Worm (Caenorhabditis elegans) whole organism, young adult: ENCODE results near the gene rpt-1.

Experiments used
- B0261.1 ChIP-seq: sonication (generic microtip); optimal IDR thresholded peaks from 2 replicates; lab custom pipeline; 2016; ENCODE audit warnings: mild to moderate bottlenecking, missing genetic modification characterization, moderate library complexity, missing compliant biosample characterization
- C06A6.2 ChIP-seq: fragments of 200-800 bp; sonication (Bioruptor generic); conservative IDR thresholded peaks from 2 replicates; pipeline ENCODE4 v1.3.6; 2022; ENCODE audit warnings: missing genetic modification characterization, missing compliant biosample characterization
- C17E4.6 ChIP-seq: fragments of 200-800 bp; sonication (Bioruptor generic); IDR thresholded peaks from 2 replicates; pipeline ENCODE4 v1.3.6; 2022; ENCODE audit warnings: missing genetic modification reagents, missing genetic modification characterization, missing compliant biosample characterization
- F37B4.10 ChIP-seq: fragments of 200-800 bp; sonication (Bioruptor generic); IDR thresholded peaks from 2 replicates; pipeline ENCODE4 v1.3.6; 2022; ENCODE audit warnings: missing genetic modification characterization, missing compliant biosample characterization
- F39B2.1 ChIP-seq: fragments of 200-800 bp; sonication (Bioruptor generic); IDR thresholded peaks from 2 replicates; pipeline ENCODE4 v1.3.6; 2022; ENCODE audit warnings: missing genetic modification reagents, missing genetic modification characterization, missing compliant biosample characterization
- K11D2.4 ChIP-seq: fragments of 200-800 bp; sonication (Bioruptor generic); IDR thresholded peaks from 2 replicates; pipeline ENCODE4 v1.3.6; 2022; ENCODE audit warnings: missing genetic modification reagents, missing genetic modification characterization, missing compliant biosample characterization
- T26A5.8 ChIP-seq: sonication (generic microtip); optimal IDR thresholded peaks from 2 replicates; lab custom pipeline; 2016; ENCODE audit warnings: missing genetic modification characterization, missing compliant biosample characterization
- Y67H2A.10 ChIP-seq: fragments of 200-800 bp; sonication (Bioruptor generic); conservative IDR thresholded peaks from 2 replicates; pipeline ENCODE4 v1.3.6; 2022; ENCODE audit warnings: missing genetic modification reagents, missing genetic modification characterization, missing compliant biosample characterization
- Y79H2A.3 ChIP-seq: fragments of 200-800 bp; sonication (Bioruptor generic); conservative IDR thresholded peaks from 2 replicates; pipeline ENCODE4 v1.3.6; 2022; ENCODE audit warnings: missing genetic modification reagents, missing genetic modification characterization, missing compliant biosample characterization
- athp-1 ChIP-seq: sonication (generic microtip); optimal IDR thresholded peaks from 2 replicates; lab custom pipeline; 2017; ENCODE audit warnings: mild to moderate bottlenecking, missing genetic modification characterization, missing compliant biosample characterization
- cebp-1 ChIP-seq, 2 experiments: fragments of 200-800 bp in 1 of 2; sonication (Bioruptor generic) in 1 of 2; sonication (generic microtip) in 1 of 2; IDR thresholded peaks in 1 of 2; optimal IDR thresholded peaks in 1 of 2; 2 replicates each; pipeline versions ENCODE4 v1.3.6 to Lab custom; 2017 to 2022; ENCODE audit warnings: missing compliant biosample characterization in 2 of 2, missing genetic modification characterization in 2 of 2, mild to moderate bottlenecking in 1 of 2, missing genetic modification reagents in 1 of 2, moderate library complexity in 1 of 2
- die-1 ChIP-seq: sonication (generic microtip); optimal IDR thresholded peaks from 2 replicates; lab custom pipeline; 2016; ENCODE audit warnings: missing genotype, mild to moderate bottlenecking, missing genetic modification characterization, missing compliant biosample characterization
- egl-18 ChIP-seq: fragments of 200-800 bp; sonication (Bioruptor generic); IDR thresholded peaks from 2 replicates; pipeline ENCODE4 v1.3.6; 2022; ENCODE audit warnings: missing genetic modification reagents, missing genetic modification characterization, missing compliant biosample characterization
- egl-44 ChIP-seq: fragments of 200-800 bp; sonication (Bioruptor generic); IDR thresholded peaks from 2 replicates; pipeline ENCODE4 v1.3.6; 2022; ENCODE audit warnings: missing genetic modification reagents, missing genetic modification characterization, missing compliant biosample characterization
- ets-4 ChIP-seq: fragments of 200-800 bp; sonication (Bioruptor generic); optimal IDR thresholded peaks from 2 replicates; lab custom pipeline; 2018; ENCODE audit warnings: mild to moderate bottlenecking, missing genetic modification characterization, missing compliant biosample characterization
- gei-17 ChIP-seq: fragments of 200-800 bp; sonication (Bioruptor generic); optimal IDR thresholded peaks from 2 replicates; lab custom pipeline; 2018; ENCODE audit warnings: mild to moderate bottlenecking, missing genetic modification characterization, missing compliant biosample characterization
- hmg-1.2 ChIP-seq: fragments of 200-800 bp; sonication (Bioruptor generic); IDR thresholded peaks from 2 replicates; pipeline ENCODE4 v1.3.6; 2022; ENCODE audit warnings: missing genetic modification reagents, missing genetic modification characterization, missing compliant biosample characterization
- hmg-20 ChIP-seq: fragments of 200-800 bp; sonication (Bioruptor generic); IDR thresholded peaks from 2 replicates; pipeline ENCODE4 v1.3.6; 2022; ENCODE audit warnings: missing genetic modification reagents, missing genetic modification characterization, missing compliant biosample characterization
- hrde-1 ChIP-seq: sonication (generic microtip); optimal IDR thresholded peaks from 2 replicates; lab custom pipeline; 2016; ENCODE audit warnings: missing genetic modification characterization, mild to moderate bottlenecking, missing compliant biosample characterization, moderate library complexity, missing genotype, missing genetic modification reagents, borderline replicate concordance
- lir-1 ChIP-seq: fragments of 200-800 bp; sonication (Bioruptor generic); conservative IDR thresholded peaks from 2 replicates; pipeline ENCODE4 v1.3.6; 2022; ENCODE audit warnings: missing genetic modification reagents, missing genetic modification characterization, missing compliant biosample characterization
- lsy-27 ChIP-seq: sonication (generic microtip); optimal IDR thresholded peaks from 2 replicates; lab custom pipeline; 2017; ENCODE audit warnings: missing genetic modification characterization, mild to moderate bottlenecking, missing compliant biosample characterization, antibody characterized with exemption, missing genotype, borderline replicate concordance; ENCODE audit not compliant: insufficient read depth
- madf-8 ChIP-seq: fragments of 200-800 bp; sonication (Bioruptor generic); conservative IDR thresholded peaks from 2 replicates; pipeline ENCODE4 v1.3.6; 2022; ENCODE audit warnings: missing genetic modification reagents, missing genetic modification characterization, missing compliant biosample characterization
- mxl-1 ChIP-seq: sonication (generic microtip); optimal IDR thresholded peaks from 2 replicates; lab custom pipeline; 2016; ENCODE audit warnings: missing genetic modification characterization, missing compliant biosample characterization
- nhr-27 ChIP-seq: fragments of 200-800 bp; sonication (Bioruptor generic); optimal IDR thresholded peaks from 2 replicates; lab custom pipeline; 2018; ENCODE audit warnings: mild to moderate bottlenecking, missing genetic modification characterization, moderate library complexity, missing compliant biosample characterization
- nhr-90 ChIP-seq: sonication (generic microtip); optimal IDR thresholded peaks from 2 replicates; lab custom pipeline; 2016; ENCODE audit warnings: missing genotype, mild to moderate bottlenecking, missing genetic modification characterization, missing compliant biosample characterization
- pbrm-1 ChIP-seq: fragments of 200-800 bp; sonication (Bioruptor generic); IDR thresholded peaks from 2 replicates; pipeline ENCODE4 v1.3.6; 2022; ENCODE audit warnings: missing genetic modification reagents, missing genetic modification characterization, missing compliant biosample characterization
- pha-4 ChIP-seq: fragments of 150-350 bp; sonication (generic microtip); optimal IDR thresholded peaks from 2 replicates; lab custom pipeline; 2014; ENCODE audit warnings: missing biosample characterization, missing genetic modification reagents, missing genetic modification characterization
- rpc-1 ChIP-seq, 2 experiments: fragments of 150-350 bp in 1 of 2; sonication (generic microtip) in 1 of 2; optimal IDR thresholded peaks; 2 replicates each; lab custom pipeline; 2014 to 2018; ENCODE audit warnings: missing biosample characterization in 1 of 2, missing genetic modification characterization in 1 of 2, missing genetic modification reagents in 1 of 2, missing genotype in 1 of 2
- snpc-1.3 ChIP-seq: sonication (generic microtip); optimal IDR thresholded peaks from 2 replicates; lab custom pipeline; 2017; ENCODE audit warnings: missing genetic modification characterization, mild to moderate bottlenecking, missing compliant biosample characterization, antibody characterized with exemption, moderate library complexity, missing genotype, missing genetic modification reagents; ENCODE audit not compliant: insufficient read depth
- snpc-4 ChIP-seq, 5 experiments: fragments of 150-350 bp in 1 of 5; sonication (generic microtip) in 4 of 5; optimal IDR thresholded peaks; 2 replicates each; lab custom pipeline; 2014 to 2018; ENCODE audit warnings: missing genetic modification characterization in 5 of 5, missing biosample characterization in 3 of 5, antibody characterized with exemption in 2 of 5, mild to moderate bottlenecking in 2 of 5, missing compliant biosample characterization in 2 of 5, missing genotype in 2 of 5, moderate library complexity in 2 of 5, missing genetic modification reagents in 1 of 5
- sptf-2 ChIP-seq: fragments of 200-800 bp; sonication (Bioruptor generic); optimal IDR thresholded peaks from 2 replicates; lab custom pipeline; 2018; ENCODE audit warnings: mild to moderate bottlenecking, missing genetic modification characterization, missing compliant biosample characterization
- tbp1 ChIP-seq: fragments of 200-800 bp; sonication (Bioruptor generic); optimal IDR thresholded peaks from 2 replicates; lab custom pipeline; 2018; ENCODE audit warnings: mild to moderate bottlenecking, missing genetic modification characterization, missing compliant biosample characterization
- tbx-9 ChIP-seq: sonication (generic microtip); optimal IDR thresholded peaks from 2 replicates; lab custom pipeline; 2016; ENCODE audit warnings: borderline replicate concordance, missing genetic modification characterization, inconsistent platforms, missing compliant biosample characterization
- unc-130 ChIP-seq: sonication (generic microtip); optimal IDR thresholded peaks from 2 replicates; lab custom pipeline; 2016; ENCODE audit warnings: missing genetic modification reagents, missing genetic modification characterization, missing compliant biosample characterization
- zim-3 ChIP-seq: sonication (generic microtip); optimal IDR thresholded peaks from 2 replicates; lab custom pipeline; 2017; ENCODE audit warnings: mild to moderate bottlenecking, missing genetic modification characterization, moderate library complexity, missing compliant biosample characterization
- ztf-25 ChIP-seq: fragments of 200-800 bp; sonication (Bioruptor generic); IDR thresholded peaks from 2 replicates; pipeline ENCODE4 v1.3.6; 2022; ENCODE audit warnings: missing genetic modification reagents, missing genetic modification characterization, missing compliant biosample characterization
- ztf-26 ChIP-seq: sonication (generic microtip); optimal IDR thresholded peaks from 2 replicates; lab custom pipeline; 2017; ENCODE audit warnings: missing genetic modification characterization, missing compliant biosample characterization

rpt-1 gene

DNA sequence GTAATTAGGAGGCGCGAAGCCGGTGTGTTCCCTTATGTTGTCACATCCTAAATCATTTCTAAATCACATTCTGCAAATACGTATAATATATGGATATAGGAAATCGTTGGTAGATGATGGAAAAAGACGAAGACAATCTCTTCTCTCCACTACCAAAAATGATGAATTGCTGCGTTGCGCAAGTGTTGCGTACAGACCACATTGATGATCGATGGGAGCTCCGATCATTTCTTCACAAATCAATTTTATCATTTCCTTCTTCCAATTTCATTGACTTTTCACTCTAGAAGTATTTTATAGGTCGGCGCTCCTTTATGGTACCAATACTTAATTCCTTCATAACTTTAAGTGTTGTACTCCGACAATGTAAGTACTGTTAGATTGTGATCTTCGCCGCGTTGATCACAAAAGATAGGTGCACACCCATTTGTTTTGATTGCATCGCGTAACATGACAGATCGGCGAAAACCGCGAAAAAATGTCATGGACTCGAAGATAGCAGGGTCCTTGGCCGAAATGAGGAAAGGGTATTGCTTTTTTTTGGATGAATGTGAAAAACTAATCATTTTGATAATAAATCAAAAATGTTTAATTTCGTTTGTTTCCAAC is 32.6 kb downstream of the rpt-1 start:
- TF ChIP-seq B0261.1 (no peak), pha-4 (tag; lab: Kevin White, UChicago) (no peak), K11D2.4 (GFP tag; lab: Robert Waterston, UW) (no peak), ztf-25 (GFP tag; lab: Robert Waterston, UW) (no peak), cebp-1 (GFP tag; IDR thresholded peaks at IDR 0.05; lab: Robert Waterston, UW) (no peak), cebp-1 (tag; optimal IDR thresholded peaks at IDR 0.05; lab: Kevin White, UChicago) (no peak), die-1 (tag; lab: Kevin White, UChicago) (no peak), hrde-1 (tag; lab: Kevin White, UChicago) (no peak), Y67H2A.10 (GFP tag; lab: Robert Waterston, UW) (no peak)

DNA sequence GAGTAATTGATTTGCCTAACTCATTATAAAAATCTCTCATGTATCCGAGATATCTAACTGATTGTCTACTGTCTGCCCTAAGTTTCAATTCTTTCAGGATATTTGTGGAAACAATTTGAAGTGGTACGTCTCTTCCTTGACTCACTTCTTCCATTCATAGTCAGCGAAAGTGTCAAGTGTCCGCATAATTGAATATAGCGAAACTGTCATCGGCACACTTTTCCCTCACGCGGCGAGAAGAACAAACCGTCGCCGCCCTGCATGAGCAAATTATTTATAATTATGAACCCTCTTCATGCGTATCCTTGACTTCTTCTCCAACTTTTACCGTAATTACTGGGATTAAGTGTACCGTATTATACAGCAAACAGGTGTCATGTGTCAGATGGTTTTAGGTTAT is 33.6 kb downstream of the rpt-1 start:
- TF ChIP-seq pha-4 (tag; lab: Kevin White, UChicago), result no peak
- TF ChIP-seq T26A5.8 (tag; lab: Kevin White, UChicago), result no peak
- TF ChIP-seq C17E4.6 (GFP tag; lab: Robert Waterston, UW), result no peak
- no peak for TF ChIP-seq tbp1 (GFP tag; lab: Kevin White, UChicago)
- no peak for TF ChIP-seq snpc-1.3
- TF ChIP-seq nhr-90 (tag; lab: Kevin White, UChicago), result no peak
- no peak for TF ChIP-seq F37B4.10 (GFP tag; lab: Robert Waterston, UW)
- no peak for TF ChIP-seq Y79H2A.3
- TF ChIP-seq hmg-20, result no peak

DNA sequence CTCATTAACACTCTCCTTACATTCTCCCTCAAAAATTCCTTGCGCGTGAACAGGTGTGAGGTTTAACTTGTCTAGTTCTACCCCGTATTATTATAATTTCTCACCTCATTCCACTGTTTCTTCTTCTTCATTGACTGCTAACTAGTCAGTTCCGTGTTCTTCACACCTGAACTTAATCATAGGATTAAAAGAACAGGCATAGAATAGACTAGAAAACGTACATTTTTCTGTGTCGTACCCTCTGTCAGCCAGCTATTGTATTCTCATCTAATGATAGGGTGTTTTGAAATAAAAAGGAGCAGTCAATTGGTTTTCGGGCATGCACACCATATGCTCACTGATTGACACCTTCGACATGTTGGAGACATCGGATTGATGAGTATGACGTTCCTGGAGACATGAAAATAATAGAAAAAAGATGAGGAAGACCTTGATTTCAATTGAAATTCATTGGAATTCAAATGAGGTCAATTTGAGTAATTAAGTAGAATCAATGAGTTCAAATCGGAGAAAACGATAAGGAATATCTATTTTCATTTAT is 34.7 kb downstream of the rpt-1 start:
- TF ChIP-seq athp-1 (tag; lab: Kevin White, UChicago) (no peak), F39B2.1 (GFP tag; lab: Robert Waterston, UW) (no peak), zim-3 (no peak)

ce11 chrV:11946818-11947217 is 35.4 kb downstream of the rpt-1 start:
- TF ChIP-seq tbx-9, result no peak
- no peak for TF ChIP-seq madf-8 (GFP tag; lab: Robert Waterston, UW)
- no peak for TF ChIP-seq hmg-1.2
- no peak for TF ChIP-seq C06A6.2 (GFP tag; lab: Robert Waterston, UW)
- TF ChIP-seq nhr-27 (tag; lab: Kevin White, UChicago), result no peak
- TF ChIP-seq ztf-26 (tag; lab: Kevin White, UChicago), result no peak
- TF ChIP-seq rpc-1 (optimal IDR thresholded peaks at IDR 0.05; lab: Kevin White, UChicago), result no peak
- TF ChIP-seq rpc-1 (tag; optimal IDR thresholded peaks at IDR 0.05; lab: Kevin White, UChicago), result no peak
- no peak for TF ChIP-seq lir-1
- TF ChIP-seq egl-44 (GFP tag; lab: Robert Waterston, UW), result no peak
- no peak for TF ChIP-seq cebp-1 (GFP tag; IDR thresholded peaks at IDR 0.05; lab: Robert Waterston, UW)
- TF ChIP-seq cebp-1 (tag; optimal IDR thresholded peaks at IDR 0.05; lab: Kevin White, UChicago), result no peak
- no peak for TF ChIP-seq gei-17 (GFP tag; lab: Kevin White, UChicago)
- TF ChIP-seq K11D2.4 (GFP tag; lab: Robert Waterston, UW), result no peak
- TF ChIP-seq pbrm-1, result no peak
- no peak for TF ChIP-seq sptf-2 (GFP tag; lab: Kevin White, UChicago)
- TF ChIP-seq snpc-4 (GFP tag; optimal IDR thresholded peaks at IDR 0.05; lab: Kevin White, UChicago), result no peak
- no peak for TF ChIP-seq snpc-4 (tag; optimal IDR thresholded peaks at IDR 0.05; lab: Kevin White, UChicago)
- TF ChIP-seq ets-4, result no peak
- TF ChIP-seq mxl-1 (tag; lab: Kevin White, UChicago), result no peak
- TF ChIP-seq egl-18 (GFP tag; lab: Robert Waterston, UW), result no peak
- no peak for TF ChIP-seq unc-130
- TF ChIP-seq lsy-27 (tag; lab: Kevin White, UChicago), result no peak
